Worm (Caenorhabditis elegans) whole organism, young adult: ENCODE results near the gene ppm-1.A.
A peak's percentile ranks its signal among the peaks of the same experiment; 100 is the strongest.

ENCODE experiments used
- B0035.1 ChIP-seq: sonication (generic microtip); optimal IDR thresholded peaks from 2 replicates; lab custom pipeline; 2016; ENCODE audit warnings: missing genetic modification characterization, mild to moderate bottlenecking, missing compliant biosample characterization, missing genotype, missing genetic modification reagents
- D2030.7 ChIP-seq: fragments of 200-800 bp; sonication (Bioruptor generic); IDR thresholded peaks from 2 replicates; pipeline ENCODE4 v1.3.6; 2022; ENCODE audit warnings: missing genetic modification reagents, missing genetic modification characterization, missing compliant biosample characterization
- F10E7.11 ChIP-seq: sonication (generic microtip); optimal IDR thresholded peaks from 2 replicates; lab custom pipeline; 2017; ENCODE audit warnings: mild to moderate bottlenecking, missing genetic modification characterization, moderate library complexity, missing compliant biosample characterization
- F22D6.2 ChIP-seq: sonication (generic microtip); optimal IDR thresholded peaks from 2 replicates; lab custom pipeline; 2016; ENCODE audit warnings: mild to moderate bottlenecking, missing genetic modification characterization, missing compliant biosample characterization
- F33H1.4 ChIP-seq: fragments of 200-800 bp; sonication (Bioruptor generic); IDR thresholded peaks from 2 replicates; pipeline ENCODE4 v1.3.6; 2022; ENCODE audit warnings: missing genetic modification reagents, missing genetic modification characterization, missing compliant biosample characterization
- F49E8.2 ChIP-seq: sonication (generic microtip); optimal IDR thresholded peaks from 3 replicates; lab custom pipeline; 2017; ENCODE audit warnings: missing genetic modification characterization, mild to moderate bottlenecking, missing compliant biosample characterization, antibody characterized with exemption, moderate library complexity; ENCODE audit not compliant: insufficient read depth
- F55B11.4 ChIP-seq: sonication (generic microtip); optimal IDR thresholded peaks from 2 replicates; lab custom pipeline; 2016; ENCODE audit warnings: missing compliant biosample characterization, missing genetic modification characterization, borderline replicate concordance; ENCODE audit not compliant: insufficient read depth
- F57A8.1 ChIP-seq: fragments of 200-800 bp; sonication (Bioruptor generic); optimal IDR thresholded peaks from 2 replicates; lab custom pipeline; 2018; ENCODE audit warnings: mild to moderate bottlenecking, missing genetic modification characterization, moderate library complexity, missing compliant biosample characterization
- K11D2.4 ChIP-seq: fragments of 200-800 bp; sonication (Bioruptor generic); IDR thresholded peaks from 2 replicates; pipeline ENCODE4 v1.3.6; 2022; ENCODE audit warnings: missing genetic modification reagents, missing genetic modification characterization, missing compliant biosample characterization
- T26A5.8 ChIP-seq: sonication (generic microtip); optimal IDR thresholded peaks from 2 replicates; lab custom pipeline; 2016; ENCODE audit warnings: missing genetic modification characterization, missing compliant biosample characterization
- Y53F4B.3 ChIP-seq: fragments of 200-800 bp; sonication (Bioruptor generic); IDR thresholded peaks from 2 replicates; pipeline ENCODE4 v1.3.6; 2022; ENCODE audit warnings: missing genetic modification reagents, missing genetic modification characterization, missing compliant biosample characterization
- Y53G8AR.9 ChIP-seq: fragments of 200-800 bp; sonication (Bioruptor generic); conservative IDR thresholded peaks from 2 replicates; pipeline ENCODE4 v1.3.6; 2022; ENCODE audit warnings: missing genetic modification reagents, missing genetic modification characterization, missing compliant biosample characterization
- Y79H2A.3 ChIP-seq: fragments of 200-800 bp; sonication (Bioruptor generic); conservative IDR thresholded peaks from 2 replicates; pipeline ENCODE4 v1.3.6; 2022; ENCODE audit warnings: missing genetic modification reagents, missing genetic modification characterization, missing compliant biosample characterization
- Y95B8A.8 ChIP-seq: fragments of 200-800 bp; sonication (Bioruptor generic); IDR thresholded peaks from 2 replicates; pipeline ENCODE4 v1.3.6; 2022; ENCODE audit warnings: missing genetic modification reagents, missing genetic modification characterization, missing compliant biosample characterization
- ama-1 ChIP-seq, 3 experiments: fragments of 150-350 bp in 1 of 3; sonication (generic microtip) in 2 of 3; optimal IDR thresholded peaks; 2 replicates each; lab custom pipeline; 2014 to 2018; ENCODE audit warnings: missing biosample characterization in 2 of 3, missing genetic modification characterization in 2 of 3, missing genetic modification reagents in 2 of 3
- atf-7 ChIP-seq: sonication (generic microtip); optimal IDR thresholded peaks from 2 replicates; lab custom pipeline; 2017; ENCODE audit warnings: mild to moderate bottlenecking, missing genetic modification characterization, missing compliant biosample characterization
- athp-1 ChIP-seq: sonication (generic microtip); optimal IDR thresholded peaks from 2 replicates; lab custom pipeline; 2017; ENCODE audit warnings: mild to moderate bottlenecking, missing genetic modification characterization, missing compliant biosample characterization
- ccch-3 ChIP-seq: fragments of 200-800 bp; sonication (Bioruptor generic); optimal IDR thresholded peaks from 2 replicates; lab custom pipeline; 2018; ENCODE audit warnings: mild to moderate bottlenecking, missing genetic modification characterization, missing compliant biosample characterization
- ceh-40 ChIP-seq: fragments of 200-800 bp; sonication (Bioruptor generic); IDR thresholded peaks from 2 replicates; pipeline ENCODE4 v1.3.6; 2022; ENCODE audit warnings: missing genetic modification characterization, missing compliant biosample characterization
- ceh-58 ChIP-seq: fragments of 200-800 bp; sonication (Bioruptor generic); IDR thresholded peaks from 2 replicates; pipeline ENCODE4 v1.3.6; 2022; ENCODE audit warnings: missing genetic modification characterization, missing compliant biosample characterization
- die-1 ChIP-seq: sonication (generic microtip); optimal IDR thresholded peaks from 2 replicates; lab custom pipeline; 2016; ENCODE audit warnings: missing genotype, mild to moderate bottlenecking, missing genetic modification characterization, missing compliant biosample characterization
- dpff-1 ChIP-seq: sonication (generic microtip); optimal IDR thresholded peaks from 2 replicates; lab custom pipeline; 2017; ENCODE audit warnings: mild to moderate bottlenecking, missing genetic modification characterization, missing compliant biosample characterization
- ekl-4 ChIP-seq: fragments of 200-800 bp; sonication (Bioruptor generic); IDR thresholded peaks from 2 replicates; pipeline ENCODE4 v1.3.6; 2022; ENCODE audit warnings: missing genetic modification reagents, missing genetic modification characterization, missing compliant biosample characterization
- hrde-1 ChIP-seq: sonication (generic microtip); optimal IDR thresholded peaks from 2 replicates; lab custom pipeline; 2016; ENCODE audit warnings: missing genetic modification characterization, mild to moderate bottlenecking, missing compliant biosample characterization, moderate library complexity, missing genotype, missing genetic modification reagents, borderline replicate concordance
- let-607 ChIP-seq, 2 experiments: fragments of 200-800 bp in 1 of 2; sonication (Bioruptor generic) in 1 of 2; sonication (generic microtip) in 1 of 2; optimal IDR thresholded peaks; 2 replicates each; lab custom pipeline; 2016 to 2018; ENCODE audit warnings: mild to moderate bottlenecking in 2 of 2, missing compliant biosample characterization in 2 of 2, missing genetic modification characterization in 2 of 2, moderate library complexity in 2 of 2, missing genotype in 1 of 2
- lin-26 ChIP-seq: fragments of 200-800 bp; sonication (Bioruptor generic); IDR thresholded peaks from 2 replicates; pipeline ENCODE4 v1.3.6; 2022; ENCODE audit warnings: missing genetic modification reagents, missing genetic modification characterization, missing compliant biosample characterization
- lin-40 ChIP-seq: sonication (generic microtip); optimal IDR thresholded peaks from 2 replicates; lab custom pipeline; 2016; ENCODE audit warnings: missing genetic modification characterization, mild to moderate bottlenecking, missing compliant biosample characterization, missing genotype, missing genetic modification reagents
- lin-54 ChIP-seq: fragments of 200-800 bp; sonication (Bioruptor generic); optimal IDR thresholded peaks from 2 replicates; lab custom pipeline; 2018; ENCODE audit warnings: mild to moderate bottlenecking, missing genetic modification characterization, missing compliant biosample characterization
- madf-3 ChIP-seq: fragments of 200-800 bp; sonication (Bioruptor generic); IDR thresholded peaks from 2 replicates; pipeline ENCODE4 v1.3.6; 2022; ENCODE audit warnings: missing genetic modification reagents, missing genetic modification characterization, missing compliant biosample characterization
- madf-8 ChIP-seq: fragments of 200-800 bp; sonication (Bioruptor generic); conservative IDR thresholded peaks from 2 replicates; pipeline ENCODE4 v1.3.6; 2022; ENCODE audit warnings: missing genetic modification reagents, missing genetic modification characterization, missing compliant biosample characterization
- mel-28 ChIP-seq: sonication (generic microtip); optimal IDR thresholded peaks from 2 replicates; lab custom pipeline; 2016; ENCODE audit warnings: borderline replicate concordance, mild to moderate bottlenecking, missing genetic modification characterization, missing compliant biosample characterization
- mxl-1 ChIP-seq: sonication (generic microtip); optimal IDR thresholded peaks from 2 replicates; lab custom pipeline; 2016; ENCODE audit warnings: missing genetic modification characterization, missing compliant biosample characterization
- repo-1 ChIP-seq: sonication (generic microtip); optimal IDR thresholded peaks from 2 replicates; lab custom pipeline; 2017; ENCODE audit warnings: mild to moderate bottlenecking, missing genetic modification characterization, missing compliant biosample characterization
- rpc-1 ChIP-seq, 2 experiments: fragments of 150-350 bp in 1 of 2; sonication (generic microtip) in 1 of 2; optimal IDR thresholded peaks; 2 replicates each; lab custom pipeline; 2014 to 2018; ENCODE audit warnings: missing biosample characterization in 1 of 2, missing genetic modification characterization in 1 of 2, missing genetic modification reagents in 1 of 2, missing genotype in 1 of 2
- sdz-38 ChIP-seq: sonication (generic microtip); optimal IDR thresholded peaks from 2 replicates; lab custom pipeline; 2016; ENCODE audit warnings: missing genotype, missing genetic modification characterization, missing compliant biosample characterization
- sea-2 ChIP-seq: fragments of 200-800 bp; sonication (Bioruptor generic); IDR thresholded peaks from 2 replicates; pipeline ENCODE4 v1.3.6; 2022; ENCODE audit warnings: missing genetic modification characterization, missing compliant biosample characterization
- tbx-9 ChIP-seq: sonication (generic microtip); optimal IDR thresholded peaks from 2 replicates; lab custom pipeline; 2016; ENCODE audit warnings: borderline replicate concordance, missing genetic modification characterization, inconsistent platforms, missing compliant biosample characterization
- unc-62 ChIP-seq: fragments of 150-350 bp; optimal IDR thresholded peaks from 2 replicates; lab custom pipeline; 2014; ENCODE audit warnings: missing biosample characterization, missing genetic modification reagents, missing genetic modification characterization
- zim-3 ChIP-seq: sonication (generic microtip); optimal IDR thresholded peaks from 2 replicates; lab custom pipeline; 2017; ENCODE audit warnings: mild to moderate bottlenecking, missing genetic modification characterization, moderate library complexity, missing compliant biosample characterization
- ztf-18 ChIP-seq: sonication (generic microtip); optimal IDR thresholded peaks from 2 replicates; lab custom pipeline; 2016; ENCODE audit warnings: missing genotype, mild to moderate bottlenecking, missing genetic modification characterization, missing compliant biosample characterization
- ztf-22 ChIP-seq: fragments of 200-800 bp; sonication (Bioruptor generic); optimal IDR thresholded peaks from 2 replicates; lab custom pipeline; 2018; ENCODE audit warnings: mild to moderate bottlenecking, missing genetic modification characterization, moderate library complexity, missing compliant biosample characterization

ppm-1.A gene

DNA sequence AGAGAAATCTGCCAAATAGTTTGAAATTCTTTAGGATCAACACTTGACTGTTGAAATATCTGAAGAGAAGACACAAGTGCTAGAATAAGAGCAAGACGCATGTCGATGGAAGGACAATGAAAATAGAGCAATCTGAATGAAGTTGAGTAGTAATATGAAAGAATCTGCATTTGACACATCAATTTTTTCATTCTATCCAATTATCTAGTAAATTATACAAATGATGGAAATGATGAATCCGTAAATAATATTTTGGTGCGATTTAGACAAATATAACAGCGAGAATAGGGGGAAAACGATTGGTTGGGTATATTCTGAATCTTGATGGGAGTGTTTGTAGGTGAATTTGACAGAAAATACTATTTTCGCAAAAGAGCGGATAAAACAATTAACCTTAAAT is 3.5 kb downstream of the ppm-1.A start, which contains the start of gene txt-10:
Gene txt-10, minus strand, starts transcription at position 101 of the 400 bp plus-strand sequence.
- TF ChIP-seq lin-40 (tag; lab: Kevin White, UChicago) (no peak), repo-1 (tag; lab: Kevin White, UChicago) (no peak), Y53G8AR.9 (no peak), Y79H2A.3 (no peak), hrde-1 (peak; percentile 7), zim-3 (tag; lab: Kevin White, UChicago) (no peak)

DNA sequence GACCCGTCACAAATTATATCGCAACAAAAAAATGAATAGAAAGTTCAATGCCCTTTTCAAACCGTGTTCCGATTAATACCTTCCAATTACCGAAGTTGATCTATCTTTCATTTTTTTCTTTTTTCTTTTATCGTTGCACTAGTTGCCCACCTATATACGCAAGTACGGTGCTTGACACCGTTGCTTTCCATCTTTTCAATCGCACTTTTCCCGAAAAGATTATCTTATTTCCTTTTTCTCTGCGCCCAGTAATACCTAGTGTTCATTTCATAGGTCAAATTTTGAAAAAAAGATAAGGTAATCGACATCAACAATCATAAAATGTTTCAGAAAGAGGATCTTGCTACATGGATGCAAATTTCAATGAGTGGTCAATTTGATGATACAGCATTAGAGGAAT is 6.6 kb downstream of the ppm-1.A start:
- TF ChIP-seq ceh-40 (GFP tag; lab: Robert Waterston, UW) (no peak), mxl-1 (tag; lab: Kevin White, UChicago) (no peak), let-607 (tag; optimal IDR thresholded peaks at IDR 0.05; lab: Kevin White, UChicago) (no peak), ceh-58 (GFP tag; lab: Robert Waterston, UW) (no peak), F49E8.2 (no peak), rpc-1 (optimal IDR thresholded peaks at IDR 0.05; lab: Kevin White, UChicago) (no peak), rpc-1 (tag; optimal IDR thresholded peaks at IDR 0.05; lab: Kevin White, UChicago) (no peak), ama-1 (optimal IDR thresholded peaks at IDR 0.05; lab: Kevin White, UChicago) (no peak), ama-1 (GFP tag; optimal IDR thresholded peaks at IDR 0.05; lab: Kevin White, UChicago) (no peak), K11D2.4 (GFP tag; lab: Robert Waterston, UW) (no peak), Y53F4B.3 (GFP tag; lab: Robert Waterston, UW) (no peak), Y95B8A.8 (GFP tag; lab: Robert Waterston, UW) (no peak), F57A8.1 (GFP tag; lab: Kevin White, UChicago) (no peak), F33H1.4 (GFP tag; lab: Robert Waterston, UW) (no peak), ztf-22 (GFP tag; lab: Kevin White, UChicago) (no peak), lin-54 (GFP tag; lab: Kevin White, UChicago) (no peak), sdz-38 (tag; lab: Kevin White, UChicago) (no peak), F55B11.4 (tag; lab: Kevin White, UChicago) (no peak), atf-7 (tag; lab: Kevin White, UChicago) (no peak), madf-3 (GFP tag; lab: Robert Waterston, UW) (no peak)

DNA sequence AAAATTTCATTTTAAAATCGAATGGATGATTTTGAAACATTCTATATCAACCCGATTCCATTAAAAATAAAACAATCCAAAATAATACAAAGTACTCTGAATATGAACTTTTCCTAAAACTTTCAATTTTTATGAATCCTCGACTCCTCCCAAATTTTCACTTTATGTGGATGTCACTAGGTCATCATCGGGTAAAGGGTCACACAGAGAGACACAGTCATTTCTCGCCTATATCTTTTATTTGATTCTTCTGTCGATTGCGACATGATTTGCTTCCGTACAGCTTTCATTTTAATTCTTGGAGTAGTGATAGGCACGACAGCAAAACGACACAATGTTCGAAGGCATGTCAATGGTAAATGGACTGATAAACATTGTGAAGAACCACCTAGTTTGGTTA is 7.7 kb downstream of the ppm-1.A start, which contains the start of gene F25D1.3:
Gene F25D1.3, plus strand, starts transcription at position 225 of the 400 bp plus-strand sequence.
- TF ChIP-seq B0035.1 (tag; lab: Kevin White, UChicago) (no peak), T26A5.8 (tag; lab: Kevin White, UChicago) (no peak), sea-2 (GFP tag; lab: Robert Waterston, UW) (no peak), lin-26 (GFP tag; lab: Robert Waterston, UW) (no peak), D2030.7 (GFP tag; lab: Robert Waterston, UW) (no peak), ama-1 (optimal IDR thresholded peaks at IDR 0.05; lab: Kevin White, UChicago) (no peak), ama-1 (GFP tag; optimal IDR thresholded peaks at IDR 0.05; lab: Kevin White, UChicago) (no peak), repo-1 (tag; lab: Kevin White, UChicago) (no peak), unc-62 (GFP tag; lab: Kevin White, UChicago) (no peak), ccch-3 (no peak), athp-1 (tag; lab: Kevin White, UChicago) (no peak), F22D6.2 (tag; lab: Kevin White, UChicago) (no peak), K11D2.4 (GFP tag; lab: Robert Waterston, UW) (no peak), dpff-1 (no peak), die-1 (no peak), F10E7.11 (tag; lab: Kevin White, UChicago) (no peak), tbx-9 (no peak), mel-28 (tag; lab: Kevin White, UChicago) (no peak), ekl-4 (no peak), ztf-18 (tag; lab: Kevin White, UChicago) (no peak), madf-8 (GFP tag; lab: Robert Waterston, UW) (no peak)
